Worm (Caenorhabditis elegans): ENCODE data around the gene srn-1.

DNA sequence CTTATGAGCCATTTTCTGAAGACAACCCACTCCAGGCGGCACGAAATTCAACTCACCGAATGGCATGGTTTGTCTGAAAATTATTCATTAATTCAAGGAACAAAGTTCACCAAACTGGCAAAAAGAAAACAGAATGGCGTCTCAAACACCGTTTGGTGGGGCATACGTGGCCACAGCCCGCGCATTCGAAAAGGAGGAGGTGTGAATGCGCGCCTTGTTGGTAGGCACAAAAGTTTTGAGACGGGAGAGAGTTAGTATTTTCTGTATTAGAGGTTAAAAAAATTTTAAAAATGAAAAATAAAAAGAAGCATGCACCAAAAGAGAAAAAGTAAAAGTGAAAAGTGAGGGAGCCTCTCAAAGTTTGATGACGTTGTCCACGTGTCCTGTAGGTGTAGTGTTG lies 25.7 kb upstream of the srn-1 start:
- TF ChIP-seq lin-39 (tag; optimal IDR thresholded peaks at IDR 0.05) (no peak), mdl-1 (tag; optimal IDR thresholded peaks at IDR 0.05) (no peak), aly-2 (tag; optimal IDR thresholded peaks at IDR 0.05) (no peak), ztf-11 (tag; optimal IDR thresholded peaks at IDR 0.05) (no peak), lsy-2 (tag; optimal IDR thresholded peaks at IDR 0.05) (no peak), ZK546.5 (tag; optimal IDR thresholded peaks at IDR 0.05) (no peak), R02D3.7 (tag; optimal IDR thresholded peaks at IDR 0.05) (no peak), mbf-1 (tag; optimal IDR thresholded peaks at IDR 0.05) (no peak), nhr-237 (tag; optimal IDR thresholded peaks at IDR 0.05) (no peak), skn-1 (tag; optimal IDR thresholded peaks at IDR 0.05) (no peak), snpc-4 (tag; optimal IDR thresholded peaks at IDR 0.05) (no peak)

All from whole organism, L2 larva.